Fruit fly (Drosophila melanogaster): Measurements from ENCODE around the gene Cyp6d5.

Cyp6d5 gene

DNA sequence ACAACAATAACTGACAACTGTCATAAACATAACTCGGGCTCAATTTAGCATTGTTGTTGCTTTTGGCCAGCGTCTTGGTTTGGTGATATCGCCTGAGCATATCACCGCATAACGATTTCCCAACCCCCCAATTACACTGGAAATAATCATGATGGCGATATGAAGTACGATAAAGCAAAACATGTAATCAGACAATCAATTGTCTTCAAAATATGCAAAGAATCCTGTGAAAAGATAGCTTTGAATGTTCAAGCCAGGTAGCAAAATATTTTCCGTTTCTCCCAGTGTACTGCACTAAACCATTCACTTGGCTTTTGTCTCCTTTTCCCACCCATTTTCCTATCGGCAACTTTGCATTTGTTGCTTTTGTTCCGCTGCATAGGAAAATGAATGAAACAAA lies 29.5 kb upstream of the Cyp6d5 start (continued):
- TF ChIP-seq E2f2 (GFP tag; IDR thresholded peaks at IDR 0.05) = 0 out of 2 replicates have a peak, but pooled peaks have one; percentile 7
- no peak for TF ChIP-seq inv (GFP tag; IDR thresholded peaks at IDR 0.05; ENCODE audit: partially characterized antibody)
- peak; percentile 16; the same call in 1 of the 2 replicates for TF ChIP-seq E2f1 (GFP tag; IDR thresholded peaks at IDR 0.05)
- peak; percentile 64 for TF ChIP-seq CG10147 (GFP tag; optimal IDR thresholded peaks at IDR 0.05)
- peak; percentile 64 for TF ChIP-seq CG6813 (GFP tag; optimal IDR thresholded peaks at IDR 0.05)
- peak; percentile 52 for TF ChIP-seq CG14710 (tag; optimal IDR thresholded peaks at IDR 0.05)
- TF ChIP-seq row (GFP tag; IDR thresholded peaks at IDR 0.05) = peak; percentile 34; the same call in 2 of the 3 replicates
- 0 out of 2 replicates have a peak, but pooled peaks have one; percentile 15 for TF ChIP-seq CG17328 (GFP tag; IDR thresholded peaks at IDR 0.05)
- peak; percentile 46; the same call in 1 of the 2 replicates for TF ChIP-seq CG14667 (GFP tag; IDR thresholded peaks at IDR 0.05)
- TF ChIP-seq D19A (tag; optimal IDR thresholded peaks at IDR 0.05) = peak; percentile 69
- peak; percentile 66 for TF ChIP-seq CG18599 (GFP tag; optimal IDR thresholded peaks at IDR 0.05)
- TF ChIP-seq esg (GFP tag; conservative IDR thresholded peaks at IDR 0.05) = peak; percentile 47
- peak; percentile 85 for TF ChIP-seq Asciz (GFP tag; optimal IDR thresholded peaks at IDR 0.05)
- peak; percentile 24 for TF ChIP-seq Xbp1 (GFP tag; optimal IDR thresholded peaks at IDR 0.05)
- TF ChIP-seq ttk (GFP tag; IDR thresholded peaks at IDR 0.05) = peak; percentile 76
- TF ChIP-seq shn (GFP tag; optimal IDR thresholded peaks at IDR 0.05) = no peak
- TF ChIP-seq emc (GFP tag; optimal IDR thresholded peaks at IDR 0.05) = peak; percentile 5
- peak; percentile 75 for TF ChIP-seq lab (GFP tag; optimal IDR thresholded peaks at IDR 0.05)
- TF ChIP-seq CG12769 (tag; optimal IDR thresholded peaks at IDR 0.05) = no peak
- TF ChIP-seq h (optimal IDR thresholded peaks at IDR 0.05) = no peak
- TF ChIP-seq tup (GFP tag; optimal IDR thresholded peaks at IDR 0.05) = no peak
- peak; percentile 28 for TF ChIP-seq ewg (GFP tag; optimal IDR thresholded peaks at IDR 0.05)
- peak; percentile 79 for TF ChIP-seq Antp (GFP tag; optimal IDR thresholded peaks at IDR 0.05)
- TF ChIP-seq Hmx (GFP tag; optimal IDR thresholded peaks at IDR 0.05) = peak; percentile 16
- peak; percentile 21 for TF ChIP-seq nau (GFP tag; optimal IDR thresholded peaks at IDR 0.05)
- 0 out of 3 replicates have a peak, but pooled peaks have one; percentile 31 for TF ChIP-seq CG14050 (GFP tag; IDR thresholded peaks at IDR 0.05)
- TF ChIP-seq Deaf1 (tag; optimal IDR thresholded peaks at IDR 0.05) = peak; percentile 4
- peak; percentile 88 for TF ChIP-seq vvl (GFP tag; IDR thresholded peaks at IDR 0.05)
- TF ChIP-seq Aef1 (GFP tag; IDR thresholded peaks at IDR 0.05) = no peak; the same call in 2 of the 3 replicates
- TF ChIP-seq exex (tag; optimal IDR thresholded peaks at IDR 0.05) = peak; percentile 2
- no peak for TF ChIP-seq al (GFP tag; IDR thresholded peaks at IDR 0.05)
- peak; percentile 79 for TF ChIP-seq CG1024 (GFP tag; IDR thresholded peaks at IDR 0.05)
- TF ChIP-seq CG12299 (tag; optimal IDR thresholded peaks at IDR 0.05) = no peak
- TF ChIP-seq gfzf (GFP tag; optimal IDR thresholded peaks at IDR 0.05) = no peak
- no peak for TF ChIP-seq Ets97D (GFP tag; optimal IDR thresholded peaks at IDR 0.05)
- peak; percentile 70 for TF ChIP-seq bcd (GFP tag; optimal IDR thresholded peaks at IDR 0.05)
- TF ChIP-seq pnt (GFP tag; optimal IDR thresholded peaks at IDR 0.05) = peak; percentile 51
- peak; percentile 82 for TF ChIP-seq Drgx (GFP tag; IDR thresholded peaks at IDR 0.05)
- TF ChIP-seq CG12071 (GFP tag; optimal IDR thresholded peaks at IDR 0.05) = peak; percentile 83
- peak; percentile 70 for TF ChIP-seq repo (GFP tag; optimal IDR thresholded peaks at IDR 0.05)
- peak; percentile 8 for TF ChIP-seq CG10274 (GFP tag; optimal IDR thresholded peaks at IDR 0.05)
- TF ChIP-seq CG10979 (tag; optimal IDR thresholded peaks at IDR 0.05) = peak; percentile 71
- TF ChIP-seq Awh (GFP tag; IDR thresholded peaks at IDR 0.05) = peak; percentile 52
- TF ChIP-seq CG17829 (tag; optimal IDR thresholded peaks at IDR 0.05) = peak; percentile 29
- peak; percentile 68 for TF ChIP-seq CG12104 (GFP tag; optimal IDR thresholded peaks at IDR 0.05)
- TF ChIP-seq HHEX (GFP tag; optimal IDR thresholded peaks at IDR 0.05) = peak; percentile 71
- TF ChIP-seq zen (tag; optimal IDR thresholded peaks at IDR 0.05) = peak; percentile 68
- TF ChIP-seq CG17359 (tag; optimal IDR thresholded peaks at IDR 0.05) = peak; percentile 94
- peak; percentile 66; the same call in 2 of the 3 replicates for TF ChIP-seq CG11456 (GFP tag; IDR thresholded peaks at IDR 0.05)
- TF ChIP-seq disco-r (GFP tag; optimal IDR thresholded peaks at IDR 0.05) = peak; percentile 21

Measured in whole organism, embryonic.